Worm (Caenorhabditis elegans): ENCODE measurements around the gene unc-27.

The unc-27 gene

DNA sequence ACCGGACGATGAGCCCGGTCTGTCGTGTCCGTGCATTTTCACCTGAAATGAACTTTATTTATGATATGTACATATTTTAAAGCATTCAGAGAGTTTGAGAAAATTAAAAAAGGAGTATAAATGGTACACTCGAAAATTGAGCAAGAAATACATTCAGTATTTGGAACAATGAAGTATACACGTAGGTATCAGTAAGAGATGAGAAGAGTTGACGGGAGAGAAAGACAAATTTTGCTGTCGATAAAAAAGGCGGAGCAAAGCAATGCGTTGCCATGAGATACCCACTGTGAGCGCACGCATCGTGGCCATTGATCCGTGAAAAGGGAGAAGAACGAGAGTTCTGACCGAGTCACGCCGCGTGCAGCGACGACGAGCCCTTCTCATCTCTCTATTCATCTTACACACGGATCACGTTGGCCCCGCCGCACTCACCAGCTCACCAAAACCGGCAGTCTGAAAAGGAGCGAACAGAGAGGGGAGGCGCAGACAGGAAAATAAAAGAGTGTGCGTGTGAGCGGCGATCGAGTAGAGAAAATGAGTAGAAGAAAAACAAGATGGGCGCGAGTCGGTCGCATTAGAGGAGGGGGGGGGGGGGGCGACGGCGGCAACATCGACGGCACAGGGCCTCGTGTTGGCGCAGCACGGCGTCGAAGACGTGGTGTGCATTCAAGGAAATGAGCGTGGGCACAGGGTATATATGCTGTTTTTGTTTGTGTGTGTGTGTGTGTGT lies 17.0 kb downstream of the unc-27 start, which contains the start of gene R04E5.8 (continued):
- TF ChIP-seq nhr-11 (tag; optimal IDR thresholded peaks at IDR 0.05) = no peak
- TF ChIP-seq nhr-19 (GFP tag; conservative IDR thresholded peaks at IDR 0.05) = no peak
- TF ChIP-seq elt-3 (tag; optimal IDR thresholded peaks at IDR 0.05) = no peak
- no peak for TF ChIP-seq lin-35 (GFP tag; optimal IDR thresholded peaks at IDR 0.05)
- no peak for TF ChIP-seq mef-2 (tag; optimal IDR thresholded peaks at IDR 0.05)
- TF ChIP-seq rnt-1 (tag; optimal IDR thresholded peaks at IDR 0.05) = no peak
- TF ChIP-seq snu-23 (GFP tag; optimal IDR thresholded peaks at IDR 0.05) = peak; percentile 20
- no peak for TF ChIP-seq ceh-90 (tag; optimal IDR thresholded peaks at IDR 0.05)
- peak; percentile 91 for TF ChIP-seq fkh-8 (tag; optimal IDR thresholded peaks at IDR 0.05)
- peak in 1 of 2 experiments; percentile 25 for TF ChIP-seq mdl-1 (tag; optimal IDR thresholded peaks at IDR 0.05)
- TF ChIP-seq dsc-1 (tag; optimal IDR thresholded peaks at IDR 0.05) = peak; percentile 21

DNA sequence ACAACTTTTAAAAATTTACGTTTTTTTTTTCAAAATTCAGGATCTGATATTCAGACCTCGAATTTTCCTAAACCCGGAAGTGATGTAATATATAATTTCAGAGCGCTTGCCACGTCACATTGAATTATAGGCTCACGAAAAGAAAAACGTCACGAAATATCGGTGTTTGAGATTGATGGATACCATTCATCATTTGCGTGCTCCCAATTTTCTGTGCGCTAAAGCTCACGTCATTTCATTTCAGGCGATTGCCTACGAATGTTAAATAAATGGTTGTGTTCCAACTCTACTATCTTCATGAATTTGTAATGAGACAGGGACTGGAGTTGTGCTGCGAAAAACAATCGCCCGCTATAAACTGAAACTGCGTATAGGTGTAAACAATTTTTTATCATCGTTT lies 19.5 kb downstream of the unc-27 start:
- TF ChIP-seq nhr-237 (tag; optimal IDR thresholded peaks at IDR 0.05) (no peak), lin-39 (tag; optimal IDR thresholded peaks at IDR 0.05) (no peak), C34B4.2 (tag; optimal IDR thresholded peaks at IDR 0.05) (no peak), unc-30 (tag; optimal IDR thresholded peaks at IDR 0.05) (no peak), ceh-63 (GFP tag; optimal IDR thresholded peaks at IDR 0.05) (no peak), mab-9 (GFP tag; IDR thresholded peaks at IDR 0.05) (no peak), lin-15B (tag; optimal IDR thresholded peaks at IDR 0.05) (no peak), tlp-1 (tag; optimal IDR thresholded peaks at IDR 0.05) (no peak), nhr-11 (tag; optimal IDR thresholded peaks at IDR 0.05) (no peak), xbp-1 (tag; optimal IDR thresholded peaks at IDR 0.05) (no peak), lsy-2 (tag; optimal IDR thresholded peaks at IDR 0.05) (no peak), ets-5 (GFP tag; IDR thresholded peaks at IDR 0.05) (no peak), dsc-1 (tag; optimal IDR thresholded peaks at IDR 0.05) (no peak), aly-2 (tag; optimal IDR thresholded peaks at IDR 0.05) (no peak), mep-1 (tag; optimal IDR thresholded peaks at IDR 0.05) (no peak)

DNA sequence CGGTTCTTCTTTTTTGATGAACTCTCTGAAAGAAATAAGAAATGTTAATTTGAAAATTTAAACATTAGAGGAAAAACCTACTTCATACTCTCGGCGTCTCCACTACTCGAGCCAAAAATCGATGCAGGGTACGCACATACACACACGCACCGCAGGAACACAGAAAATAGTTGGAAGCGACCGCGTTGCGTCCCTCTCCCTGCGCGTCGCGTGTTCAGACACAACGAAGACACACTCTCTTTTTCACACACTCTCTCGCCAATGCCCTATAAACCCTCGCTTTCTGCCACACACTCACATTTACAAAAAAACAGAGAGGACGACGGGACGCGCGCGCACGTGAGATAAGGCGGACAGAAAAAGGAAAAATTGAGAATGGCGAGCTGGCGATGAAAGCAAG lies 21.7 kb downstream of the unc-27 start, which contains the start of gene R04E5.9:
Gene R04E5.9, minus strand, starts transcription at position 235 of the 400 bp plus-strand sequence.
- TF ChIP-seq elt-3 (tag; optimal IDR thresholded peaks at IDR 0.05) (peak in 2 of 6 experiments; percentile 19 to 20), nhr-76 (tag; optimal IDR thresholded peaks at IDR 0.05) (peak; percentile 7), skn-1 (tag; optimal IDR thresholded peaks at IDR 0.05) (peak; percentile 76), egl-13 (tag; optimal IDR thresholded peaks at IDR 0.05) (peak; percentile 89), ztf-11 (tag; optimal IDR thresholded peaks at IDR 0.05) (peak in 1 of 2 experiments; percentile 56), lin-39 (tag; optimal IDR thresholded peaks at IDR 0.05) (no peak), nhr-47 (tag; optimal IDR thresholded peaks at IDR 0.05) (peak; percentile 91), lin-13 (GFP tag; optimal IDR thresholded peaks at IDR 0.05) (peak; percentile 63), isw-1 (GFP tag; IDR thresholded peaks at IDR 0.05) (peak; percentile 71), zag-1 (tag; optimal IDR thresholded peaks at IDR 0.05) (no peak), lsy-2 (tag; optimal IDR thresholded peaks at IDR 0.05) (peak; percentile 65 to 85), tlp-1 (tag; optimal IDR thresholded peaks at IDR 0.05) (no peak), mef-2 (tag; optimal IDR thresholded peaks at IDR 0.05) (peak; percentile 57), irx-1 (tag; optimal IDR thresholded peaks at IDR 0.05) (peak; percentile 62), dsc-1 (tag; optimal IDR thresholded peaks at IDR 0.05) (peak; percentile 76), C16A3.4 (tag; optimal IDR thresholded peaks at IDR 0.05) (peak; percentile 75), nhr-12 (tag; optimal IDR thresholded peaks at IDR 0.05) (no peak), mep-1 (tag; optimal IDR thresholded peaks at IDR 0.05) (peak; percentile 94), hpl-2 (GFP tag; optimal IDR thresholded peaks at IDR 0.05) (peak; percentile 27), mab-9 (GFP tag; IDR thresholded peaks at IDR 0.05) (peak; percentile 69), ceh-88 (GFP tag; IDR thresholded peaks at IDR 0.05) (peak; percentile 68; the same call in 1 of the 2 replicates), snpc-4 (tag; optimal IDR thresholded peaks at IDR 0.05) (peak; percentile 62), tbx-2 (tag; optimal IDR thresholded peaks at IDR 0.05) (peak; percentile 85), nhr-237 (tag; optimal IDR thresholded peaks at IDR 0.05) (peak; percentile 66), blmp-1 (tag; optimal IDR thresholded peaks at IDR 0.05) (peak; percentile 88), mdl-1 (tag; optimal IDR thresholded peaks at IDR 0.05) (peak; percentile 69 to 95), snu-23 (GFP tag; optimal IDR thresholded peaks at IDR 0.05) (peak; percentile 89), nhr-84 (tag; optimal IDR thresholded peaks at IDR 0.05) (no peak), aly-2 (tag; optimal IDR thresholded peaks at IDR 0.05) (no peak), zip-4 (GFP tag; optimal IDR thresholded peaks at IDR 0.05) (peak; percentile 32), dpl-1 (GFP tag; optimal IDR thresholded peaks at IDR 0.05) (peak; percentile 22 to 40 (median 29)), nhr-11 (tag; optimal IDR thresholded peaks at IDR 0.05) (peak; percentile 53), fkh-4 (tag; optimal IDR thresholded peaks at IDR 0.05; ENCODE audit: borderline replicate concordance) (no peak), sptf-1 (tag; optimal IDR thresholded peaks at IDR 0.05) (no peak), unc-130 (tag; optimal IDR thresholded peaks at IDR 0.05) (no peak), nhr-28 (tag; optimal IDR thresholded peaks at IDR 0.05) (no peak)
